Worm (Caenorhabditis elegans): ENCODE results near the gene acs-9.

- no peak for TF ChIP-seq tbx-37 (GFP tag; conservative IDR thresholded peaks at IDR 0.05)
- no peak for TF ChIP-seq scrt-1 (GFP tag; IDR thresholded peaks at IDR 0.05)
- TF ChIP-seq pes-1 (GFP tag; IDR thresholded peaks at IDR 0.05), result no peak
- TF ChIP-seq hmbx-1 (tag; optimal IDR thresholded peaks at IDR 0.05), result no peak
- no peak for TF ChIP-seq ets-7 (tag; optimal IDR thresholded peaks at IDR 0.05)
- TF ChIP-seq ama-1 (optimal IDR thresholded peaks at IDR 0.05), result no peak
- no peak for TF ChIP-seq hnd-1 (tag; optimal IDR thresholded peaks at IDR 0.05)
- no peak for TF ChIP-seq sea-1 (GFP tag; conservative IDR thresholded peaks at IDR 0.05)
- no peak for TF ChIP-seq flt-1 (GFP tag; IDR thresholded peaks at IDR 0.05)
- TF ChIP-seq F13C5.2 (tag; optimal IDR thresholded peaks at IDR 0.05), result no peak
- no peak for TF ChIP-seq tbx-11 (GFP tag; IDR thresholded peaks at IDR 0.05)
- no peak for TF ChIP-seq ceh-36 (tag; optimal IDR thresholded peaks at IDR 0.05)
- no peak for TF ChIP-seq ceh-13 (GFP tag; optimal IDR thresholded peaks at IDR 0.05)
Measured at ce11 chrX:16836304-16836703, 44.0 kb downstream of the acs-9 start, which contains the start of gene F41G4.7.
